Fruit fly (Drosophila melanogaster): ENCODE data around the gene CG15892.

CG15892 gene

DNA sequence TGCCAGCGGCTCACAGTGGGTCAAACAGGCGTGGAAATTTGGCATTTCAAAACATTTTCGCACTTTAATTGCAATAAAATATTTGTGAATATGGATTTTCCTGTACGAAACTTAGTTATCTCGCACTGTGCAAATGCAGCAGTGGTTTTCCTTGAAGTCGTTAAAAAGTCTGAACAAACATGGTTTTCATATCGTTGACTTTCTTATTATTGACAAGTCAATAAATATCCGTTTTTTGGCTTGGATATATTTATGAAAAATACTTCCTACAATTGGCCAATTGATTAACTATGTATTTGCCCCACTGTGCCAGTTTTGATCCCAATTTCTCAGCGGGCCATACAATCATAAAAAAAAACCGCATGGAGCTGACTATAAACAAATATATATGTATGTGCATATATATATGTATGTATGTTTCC lies 28.7 kb downstream of the CG15892 start (continued):
- TF ChIP-seq CG10267 (tag; optimal IDR thresholded peaks at IDR 0.05) (peak; percentile 90), CG11398 (GFP tag; optimal IDR thresholded peaks at IDR 0.05) (peak; percentile 89), CG14860 (GFP tag; IDR thresholded peaks at IDR 0.05; ENCODE audit: partially characterized antibody) (peak; percentile 52; the same call in 2 of the 3 replicates), CG18476 (GFP tag; optimal IDR thresholded peaks at IDR 0.05) (peak; percentile 95), Myb (GFP tag; optimal IDR thresholded peaks at IDR 0.05) (peak; percentile 82), CG15011 (GFP tag; optimal IDR thresholded peaks at IDR 0.05) (peak; percentile 90), CG7745 (tag; optimal IDR thresholded peaks at IDR 0.05) (no peak), CG16863 (GFP tag; optimal IDR thresholded peaks at IDR 0.05) (peak; percentile 97), CG9609 (GFP tag; optimal IDR thresholded peaks at IDR 0.05) (peak; percentile 95), Side (GFP tag; optimal IDR thresholded peaks at IDR 0.05) (peak; percentile 93), CG10543 (GFP tag; optimal IDR thresholded peaks at IDR 0.05) (peak; percentile 91), CG6854 (GFP tag; optimal IDR thresholded peaks at IDR 0.05) (peak; percentile 92), Abd-B (GFP tag; optimal IDR thresholded peaks at IDR 0.05) (peak; percentile 95), CG33557 (GFP tag; optimal IDR thresholded peaks at IDR 0.05) (peak; percentile 65), CG13123 (GFP tag; optimal IDR thresholded peaks at IDR 0.05) (peak; percentile 93), emc (GFP tag; optimal IDR thresholded peaks at IDR 0.05) (peak; percentile 83), ssp (GFP tag; IDR thresholded peaks at IDR 0.05) (peak; percentile 84), CG17612 (GFP tag; IDR thresholded peaks at IDR 0.05) (peak; percentile 87), Chrac-16 (GFP tag; optimal IDR thresholded peaks at IDR 0.05) (peak; percentile 94), Oaz (GFP tag; IDR thresholded peaks at IDR 0.05) (peak; percentile 91), Awh (GFP tag; IDR thresholded peaks at IDR 0.05) (peak; percentile 93), CG14710 (tag; optimal IDR thresholded peaks at IDR 0.05) (peak; percentile 91), Dref (GFP tag; IDR thresholded peaks at IDR 0.05) (0 out of 2 replicates have a peak, but pooled peaks have one; percentile 23), row (GFP tag; IDR thresholded peaks at IDR 0.05) (peak; percentile 92), BtbVII (GFP tag; optimal IDR thresholded peaks at IDR 0.05) (peak; percentile 94), MESR4 (GFP tag; optimal IDR thresholded peaks at IDR 0.05) (peak; percentile 26), CG4360 (GFP tag; IDR thresholded peaks at IDR 0.05) (peak; percentile 68), pho (GFP tag; optimal IDR thresholded peaks at IDR 0.05) (peak; percentile 91), BEAF-32 (GFP tag; optimal IDR thresholded peaks at IDR 0.05) (peak; percentile 7), Dip2 (GFP tag; IDR thresholded peaks at IDR 0.05) (peak; percentile 65), CG16815 (GFP tag; optimal IDR thresholded peaks at IDR 0.05) (peak; percentile 94), h (optimal IDR thresholded peaks at IDR 0.05) (no peak), CG32767 (GFP tag; IDR thresholded peaks at IDR 0.05) (peak; percentile 96), CG10565 (GFP tag; optimal IDR thresholded peaks at IDR 0.05) (peak; percentile 87), Hsf (GFP tag; optimal IDR thresholded peaks at IDR 0.05) (peak; percentile 97), jigr1 (GFP tag; IDR thresholded peaks at IDR 0.05) (peak; percentile 93), fd96Cb (tag; optimal IDR thresholded peaks at IDR 0.05) (peak; percentile 97), hbn (GFP tag; IDR thresholded peaks at IDR 0.05; ENCODE audit: partially characterized antibody) (no peak), Lpt (GFP tag; optimal IDR thresholded peaks at IDR 0.05) (no peak), sr (GFP tag; IDR thresholded peaks at IDR 0.05) (peak; percentile 81), insv (GFP tag; optimal IDR thresholded peaks at IDR 0.05) (peak; percentile 17 to 67), Meics (GFP tag; optimal IDR thresholded peaks at IDR 0.05) (peak; percentile 95), CG14965 (GFP tag; optimal IDR thresholded peaks at IDR 0.05; ENCODE audit: borderline replicate concordance) (peak; percentile 69), CG4617 (GFP tag; optimal IDR thresholded peaks at IDR 0.05; ENCODE audit: borderline replicate concordance) (peak; percentile 87), CHES-1-like (GFP tag; optimal IDR thresholded peaks at IDR 0.05) (peak; percentile 91), ems (GFP tag; optimal IDR thresholded peaks at IDR 0.05) (peak; percentile 96), gcm2 (GFP tag; optimal IDR thresholded peaks at IDR 0.05) (peak; percentile 91), CG10274 (GFP tag; optimal IDR thresholded peaks at IDR 0.05) (peak; percentile 87), zf30C (GFP tag; optimal IDR thresholded peaks at IDR 0.05) (no peak), Neu2 (GFP tag; optimal IDR thresholded peaks at IDR 0.05; ENCODE audit: borderline replicate concordance) (peak; percentile 81), CG11456 (GFP tag; IDR thresholded peaks at IDR 0.05) (peak; percentile 88)
